Worm (Caenorhabditis elegans): ENCODE measurements around the gene W07G4.1.

ce11 chrV:13022265-13022664 is 11.1 kb upstream of the W07G4.1 start:
- TF ChIP-seq mdl-1 (tag; optimal IDR thresholded peaks at IDR 0.05), result no peak
- no peak for TF ChIP-seq nhr-12 (tag; optimal IDR thresholded peaks at IDR 0.05)
- TF ChIP-seq ceh-28 (tag; optimal IDR thresholded peaks at IDR 0.05), result no peak
- TF ChIP-seq nhr-237 (tag; optimal IDR thresholded peaks at IDR 0.05), result no peak
- TF ChIP-seq zag-1 (tag; optimal IDR thresholded peaks at IDR 0.05), result no peak
- TF ChIP-seq ama-1 (optimal IDR thresholded peaks at IDR 0.05), result no peak
- TF ChIP-seq eor-1 (tag; optimal IDR thresholded peaks at IDR 0.05), result no peak
- no peak for TF ChIP-seq ztf-11 (tag; optimal IDR thresholded peaks at IDR 0.05)
- no peak for TF ChIP-seq nhr-28 (tag; optimal IDR thresholded peaks at IDR 0.05)
- TF ChIP-seq fkh-10 (GFP tag; optimal IDR thresholded peaks at IDR 0.05), result no peak
- no peak for TF ChIP-seq nhr-25 (tag; optimal IDR thresholded peaks at IDR 0.05)
- TF ChIP-seq pqm-1 (tag; optimal IDR thresholded peaks at IDR 0.05), result no peak
- TF ChIP-seq lin-15B (tag; optimal IDR thresholded peaks at IDR 0.05), result no peak
